Fruit fly (Drosophila melanogaster): Measurements from ENCODE around the gene Rpt3.

DNA sequence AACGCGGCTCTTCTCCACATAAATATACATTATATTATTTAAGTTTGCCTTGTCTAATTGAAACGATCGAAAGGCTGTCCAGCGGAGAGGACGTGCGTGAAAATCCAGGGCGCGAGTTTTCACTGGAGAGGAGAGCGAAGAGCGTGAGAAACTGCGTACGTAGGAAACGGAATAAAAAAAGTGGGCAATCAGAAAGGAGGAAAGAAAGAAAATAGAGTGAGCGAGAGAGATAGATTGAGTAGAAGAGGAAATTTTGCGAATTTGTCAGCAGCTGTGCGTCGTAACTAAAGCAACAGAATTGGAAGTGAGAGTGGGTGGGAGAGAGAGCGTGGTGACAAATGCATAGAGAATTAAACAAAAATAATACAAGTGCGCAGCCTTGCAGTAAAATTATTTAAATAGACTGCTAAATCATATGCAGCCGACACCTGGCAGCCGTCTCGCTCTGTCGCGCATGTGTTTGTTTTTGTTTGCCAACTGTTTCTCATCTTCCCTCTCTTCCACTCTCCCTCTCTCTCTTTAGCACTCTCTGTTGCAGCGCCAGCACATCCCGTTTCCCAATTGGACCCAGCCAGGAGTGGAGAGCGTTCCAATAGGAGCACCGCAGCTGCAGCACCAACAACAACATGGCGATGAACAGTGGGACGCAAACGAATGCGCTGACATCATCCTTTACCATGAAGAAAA lies 29.8 kb downstream of the Rpt3 start:
- TF ChIP-seq Sox15 (GFP tag; optimal IDR thresholded peaks at IDR 0.05) (no peak), Eip78C (GFP tag) (peak; percentile 75), Blimp-1 (GFP tag; optimal IDR thresholded peaks at IDR 0.05) (no peak), CG7368 (GFP tag; optimal IDR thresholded peaks at IDR 0.05) (no peak), Hr4 (GFP tag; optimal IDR thresholded peaks at IDR 0.05) (no peak), CG34406 (GFP tag; optimal IDR thresholded peaks at IDR 0.05) (peak; percentile 24), Eip75B (GFP tag; optimal IDR thresholded peaks at IDR 0.05) (no peak), CG6854 (GFP tag; optimal IDR thresholded peaks at IDR 0.05) (no peak)

Data from whole organism, prepupa.